Fruit fly (Drosophila melanogaster): ENCODE data around the gene CG11262.
A peak's percentile ranks its signal among the peaks of the same experiment; 100 is the strongest.

CG11262 gene

dm6 chr3L:13017803-13018324, 22.9 kb downstream of the CG11262 start, which contains the start of the genes mRpL20 and Icmt (continued):
- TF ChIP-seq BtbVII (GFP tag; optimal IDR thresholded peaks at IDR 0.05) (peak; percentile 72), CG7987 (GFP tag; optimal IDR thresholded peaks at IDR 0.05) (peak; percentile 28), Spps (tag; optimal IDR thresholded peaks at IDR 0.05) (peak; percentile 74), CG33557 (GFP tag; optimal IDR thresholded peaks at IDR 0.05) (peak; percentile 70), NFAT (GFP tag; IDR thresholded peaks at IDR 0.05) (peak; percentile 93), zen (tag; optimal IDR thresholded peaks at IDR 0.05) (peak; percentile 78), Side (GFP tag; optimal IDR thresholded peaks at IDR 0.05) (no peak), sisA (GFP tag; IDR thresholded peaks at IDR 0.05) (peak; percentile 92), CG8388 (GFP tag; optimal IDR thresholded peaks at IDR 0.05) (peak; percentile 94), sd (tag; optimal IDR thresholded peaks at IDR 0.05) (no peak), bbx (GFP tag; IDR thresholded peaks at IDR 0.05; ENCODE audit: partially characterized antibody) (peak; percentile 75), pzg (GFP tag; optimal IDR thresholded peaks at IDR 0.05) (peak; percentile 22), CG6683 (GFP tag; optimal IDR thresholded peaks at IDR 0.05) (peak; percentile 69), Hr39 (optimal IDR thresholded peaks at IDR 0.05) (no peak), CG17186 (GFP tag; optimal IDR thresholded peaks at IDR 0.05) (no peak), dpn (GFP tag; optimal IDR thresholded peaks at IDR 0.05) (peak; percentile 51 to 94), fd102C (GFP tag; optimal IDR thresholded peaks at IDR 0.05) (no peak), scrt (GFP tag; optimal IDR thresholded peaks at IDR 0.05) (peak; percentile 51), ken (GFP tag; IDR thresholded peaks at IDR 0.05) (peak; percentile 97), org-1 (GFP tag; optimal IDR thresholded peaks at IDR 0.05) (peak; percentile 84), CG7963 (GFP tag; IDR thresholded peaks at IDR 0.05; ENCODE audit: partially characterized antibody) (peak; percentile 73; the same call in 2 of the 3 replicates), CG1647 (GFP tag; optimal IDR thresholded peaks at IDR 0.05) (peak; percentile 36), CG18476 (GFP tag; optimal IDR thresholded peaks at IDR 0.05) (peak; percentile 66), CG12299 (tag; optimal IDR thresholded peaks at IDR 0.05) (peak; percentile 94), Dad (GFP tag; optimal IDR thresholded peaks at IDR 0.05) (no peak), caup (GFP tag; optimal IDR thresholded peaks at IDR 0.05; ENCODE audit: severe bottlenecking) (peak; percentile 86), Dfd (GFP tag; optimal IDR thresholded peaks at IDR 0.05) (no peak), Doc2 (GFP tag; IDR thresholded peaks at IDR 0.05) (peak; percentile 78), CTCF (GFP tag; optimal IDR thresholded peaks at IDR 0.05) (peak; percentile 37), chn (GFP tag; optimal IDR thresholded peaks at IDR 0.05) (peak; percentile 75), CG42726 (GFP tag; IDR thresholded peaks at IDR 0.05; ENCODE audit: partially characterized antibody) (no peak), en (GFP tag; optimal IDR thresholded peaks at IDR 0.05) (no peak), CG10565 (GFP tag; optimal IDR thresholded peaks at IDR 0.05) (no peak), Sry-β (GFP tag; optimal IDR thresholded peaks at IDR 0.05) (no peak), CG31365 (tag; optimal IDR thresholded peaks at IDR 0.05) (peak; percentile 1), rib (GFP tag; IDR thresholded peaks at IDR 0.05) (peak; percentile 93), knrl (GFP tag; IDR thresholded peaks at IDR 0.05; ENCODE audit: partially characterized antibody) (peak; percentile 76), CG17612 (GFP tag; IDR thresholded peaks at IDR 0.05) (peak; percentile 96), CG4404 (GFP tag; IDR thresholded peaks at IDR 0.05) (peak; percentile 89), Meics (GFP tag; optimal IDR thresholded peaks at IDR 0.05) (peak; percentile 85), slp2 (GFP tag; optimal IDR thresholded peaks at IDR 0.05) (peak; percentile 17), CG10543 (GFP tag; optimal IDR thresholded peaks at IDR 0.05) (peak; percentile 62), Chrac-16 (GFP tag; optimal IDR thresholded peaks at IDR 0.05) (peak; percentile 87), jing (GFP tag; optimal IDR thresholded peaks at IDR 0.05) (peak; percentile 82), Dp (GFP tag; optimal IDR thresholded peaks at IDR 0.05) (peak; percentile 40), Poxn (GFP tag; IDR thresholded peaks at IDR 0.05) (peak; percentile 92), gcm (GFP tag; optimal IDR thresholded peaks at IDR 0.05) (peak; percentile 97), CG34224 (GFP tag; IDR thresholded peaks at IDR 0.05; ENCODE audit: partially characterized antibody) (peak; percentile 74), CG3847 (GFP tag; IDR thresholded peaks at IDR 0.05) (peak; percentile 97), CG11695 (GFP tag; IDR thresholded peaks at IDR 0.05) (peak; percentile 97), E2f2 (GFP tag; IDR thresholded peaks at IDR 0.05) (peak; percentile 84)

Data from whole organism, embryonic.